Comparison of ENCODE assay signal across 5 worm cellular contexts in the genomic region with DNA sequence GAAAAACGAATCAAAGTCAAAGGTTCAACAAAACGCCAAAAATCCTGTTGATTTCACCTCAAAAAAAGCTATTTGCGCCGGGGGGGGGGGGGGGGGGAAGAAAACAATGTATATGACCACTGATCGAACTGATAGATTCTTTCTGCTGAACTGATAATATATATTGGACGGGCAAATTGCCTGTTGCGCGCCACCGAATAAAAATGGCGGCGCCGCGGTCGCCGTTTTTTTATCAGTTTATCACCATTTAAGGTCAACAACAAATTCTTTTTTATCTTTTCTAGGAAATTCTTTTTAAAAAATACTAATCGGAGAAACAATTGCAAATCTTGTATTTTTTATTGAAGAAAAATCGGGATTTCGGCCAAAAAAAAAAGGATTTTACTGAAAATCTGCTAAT.
TF ChIP-seq lines count a peak whose summit lies in the region.

No protein-coding gene starts in this region.

TF ChIP-seq in whole organism, L1 larva, 84 proteins besides CTCF, POLR2A, EP300 and RAD21:
- TF ChIP-seq nhr-85 (tag; lab: Kevin White, UChicago) (no peak), blmp-1 (tag; optimal IDR thresholded peaks at IDR 0.05; lab: Kevin White, UChicago) (peak; percentile 20), nhr-19 (GFP tag; conservative IDR thresholded peaks at IDR 0.05; lab: Robert Waterston, UW) (0 out of 2 replicates have a peak, but pooled peaks have one; percentile 8), unc-130 (tag; optimal IDR thresholded peaks at IDR 0.05; lab: Kevin White, UChicago) (no peak), elt-2 (tag; optimal IDR thresholded peaks at IDR 0.05; lab: Kevin White, UChicago) (peak; percentile 73), elt-3 (tag; optimal IDR thresholded peaks at IDR 0.05; lab: Kevin White, UChicago) (peak in 1 of 6 experiments; percentile 70)

TF ChIP-seq in whole organism, L2 larva, 48 proteins besides CTCF, POLR2A, EP300 and RAD21:
- TF ChIP-seq gmeb-1 (tag; optimal IDR thresholded peaks at IDR 0.05; lab: Kevin White, UChicago) (peak; percentile 7), fos-1 (tag; optimal IDR thresholded peaks at IDR 0.05; lab: Kevin White, UChicago) (peak; percentile 36), snpc-4 (tag; optimal IDR thresholded peaks at IDR 0.05; lab: Kevin White, UChicago) (no peak)

TF ChIP-seq in whole organism, L3 larva, 47 proteins besides CTCF, POLR2A, EP300 and RAD21:
- TF ChIP-seq lin-15B (tag; optimal IDR thresholded peaks at IDR 0.05; lab: Kevin White, UChicago) (no peak), pqm-1 (tag; optimal IDR thresholded peaks at IDR 0.05; lab: Kevin White, UChicago) (peak; percentile 17), elt-2 (tag; optimal IDR thresholded peaks at IDR 0.05; lab: Kevin White, UChicago) (peak; percentile 89)

TF ChIP-seq in whole organism, L4 larva, 104 proteins besides CTCF, POLR2A, EP300 and RAD21 (continues in another document):
- TF ChIP-seq egl-43 (GFP tag; IDR thresholded peaks at IDR 0.05; lab: Robert Waterston, UW), result no peak
- TF ChIP-seq mes-2 (tag; optimal IDR thresholded peaks at IDR 0.05; lab: Kevin White, UChicago; ENCODE audit: poor library complexity, severe bottlenecking), result no peak
- TF ChIP-seq dmd-8 (GFP tag; IDR thresholded peaks at IDR 0.05; lab: Robert Waterston, UW), result no peak
- TF ChIP-seq zip-2 (tag; optimal IDR thresholded peaks at IDR 0.05; lab: Kevin White, UChicago), result no peak
- TF ChIP-seq dmd-6 (GFP tag; IDR thresholded peaks at IDR 0.05; lab: Robert Waterston, UW), result peak; percentile 78
- TF ChIP-seq tag-97 (GFP tag; IDR thresholded peaks at IDR 0.05; lab: Robert Waterston, UW), result no peak
- no peak for TF ChIP-seq nhr-6 (tag; optimal IDR thresholded peaks at IDR 0.05; lab: Kevin White, UChicago)
- TF ChIP-seq Y75B8A.6 (GFP tag; IDR thresholded peaks at IDR 0.05; lab: Robert Waterston, UW), result no peak
- peak; percentile 78 for TF ChIP-seq pqm-1 (tag; optimal IDR thresholded peaks at IDR 0.05; lab: Kevin White, UChicago)
- no peak for TF ChIP-seq nhr-10 (tag; optimal IDR thresholded peaks at IDR 0.05; lab: Kevin White, UChicago)
- TF ChIP-seq F49E8.2 (tag; optimal IDR thresholded peaks at IDR 0.05; lab: Kevin White, UChicago; ENCODE audit: borderline replicate concordance), result no peak
- TF ChIP-seq zip-11 (GFP tag; IDR thresholded peaks at IDR 0.05; lab: Robert Waterston, UW), result no peak
- TF ChIP-seq saeg-2 (GFP tag; IDR thresholded peaks at IDR 0.05; lab: Robert Waterston, UW), result no peak
- no peak for TF ChIP-seq dmd-9 (GFP tag; IDR thresholded peaks at IDR 0.05; lab: Robert Waterston, UW)
- TF ChIP-seq nhr-28 (tag; optimal IDR thresholded peaks at IDR 0.05; lab: Kevin White, UChicago), result peak; percentile 39
- TF ChIP-seq lim-7 (GFP tag; IDR thresholded peaks at IDR 0.05; lab: Robert Waterston, UW), result no peak
- TF ChIP-seq dve-1 (tag; optimal IDR thresholded peaks at IDR 0.05; lab: Kevin White, UChicago; ENCODE audit: insufficient read depth), result peak; percentile 46
- no peak for TF ChIP-seq T26A8.4 (GFP tag; IDR thresholded peaks at IDR 0.05; lab: Robert Waterston, UW)
- no peak for TF ChIP-seq madf-5 (GFP tag; IDR thresholded peaks at IDR 0.05; lab: Robert Waterston, UW)
- TF ChIP-seq aha-1 (tag; lab: Kevin White, UChicago), result peak; percentile 18
- TF ChIP-seq snpc-4 (tag; optimal IDR thresholded peaks at IDR 0.05; lab: Kevin White, UChicago), result no peak
- TF ChIP-seq zag-1 (tag; optimal IDR thresholded peaks at IDR 0.05; lab: Kevin White, UChicago), result no peak
- no peak for TF ChIP-seq dpl-1 (GFP tag; optimal IDR thresholded peaks at IDR 0.05; lab: Kevin White, UChicago)
- TF ChIP-seq nhr-48 (tag; optimal IDR thresholded peaks at IDR 0.05; lab: Kevin White, UChicago), result no peak
- no peak for TF ChIP-seq cey-2 (tag; optimal IDR thresholded peaks at IDR 0.05; lab: Kevin White, UChicago; ENCODE audit: borderline replicate concordance, insufficient read depth)
- no peak for TF ChIP-seq ctbp-1 (GFP tag; IDR thresholded peaks at IDR 0.05; lab: Robert Waterston, UW)
- peak; percentile 73 for TF ChIP-seq hlh-11 (tag; optimal IDR thresholded peaks at IDR 0.05; lab: Kevin White, UChicago)
- TF ChIP-seq daf-16 (GFP tag; optimal IDR thresholded peaks at IDR 0.05; lab: Kevin White, UChicago), result no peak
- TF ChIP-seq daf-16 (tag; optimal IDR thresholded peaks at IDR 0.05; lab: Kevin White, UChicago), result peak; percentile 85
- TF ChIP-seq set-16 (GFP tag; IDR thresholded peaks at IDR 0.05; lab: Robert Waterston, UW), result no peak
- no peak for TF ChIP-seq ceh-62 (tag; optimal IDR thresholded peaks at IDR 0.05; lab: Kevin White, UChicago)
- 0 out of 2 replicates have a peak, but pooled peaks have one; percentile 48 for TF ChIP-seq tra-1 (GFP tag; IDR thresholded peaks at IDR 0.05; lab: Robert Waterston, UW)
- peak in 1 of 2 experiments; percentile 13 for TF ChIP-seq hif-1 (tag; optimal IDR thresholded peaks at IDR 0.05; lab: Kevin White, UChicago)
- no peak for TF ChIP-seq lsy-2 (tag; optimal IDR thresholded peaks at IDR 0.05; lab: Kevin White, UChicago)
- TF ChIP-seq unc-130 (GFP tag; optimal IDR thresholded peaks at IDR 0.05; lab: Kevin White, UChicago), result no peak
- TF ChIP-seq daf-19 (GFP tag; conservative IDR thresholded peaks at IDR 0.05; lab: Robert Waterston, UW), result no peak
- peak; percentile 67 for TF ChIP-seq php-3 (GFP tag; IDR thresholded peaks at IDR 0.05; lab: Robert Waterston, UW)
- no peak for TF ChIP-seq hlh-30 (tag; optimal IDR thresholded peaks at IDR 0.05; lab: Kevin White, UChicago; ENCODE audit: insufficient read depth)

TF ChIP-seq in whole organism, young adult, 124 proteins besides CTCF, POLR2A, EP300 and RAD21:
- TF ChIP-seq tbp1 (GFP tag; optimal IDR thresholded peaks at IDR 0.05; lab: Kevin White, UChicago), result peak; percentile 36
- peak; percentile 24; the same call in 1 of the 2 replicates for TF ChIP-seq egrh-3 (GFP tag; IDR thresholded peaks at IDR 0.05; lab: Robert Waterston, UW)
- TF ChIP-seq ceh-100 (GFP tag; IDR thresholded peaks at IDR 0.05; lab: Robert Waterston, UW), result no peak
- peak; percentile 49 for TF ChIP-seq nhr-80 (tag; optimal IDR thresholded peaks at IDR 0.05; lab: Kevin White, UChicago)
- TF ChIP-seq ama-1 (optimal IDR thresholded peaks at IDR 0.05; lab: Kevin White, UChicago), result no peak
- no peak for TF ChIP-seq ama-1 (GFP tag; optimal IDR thresholded peaks at IDR 0.05; lab: Kevin White, UChicago)
